Worm (Caenorhabditis elegans) whole organism, late embryonic: ENCODE results near the gene F18E2.15.

Experiments used
- C08G9.2 ChIP-seq: sonication (generic microtip); optimal IDR thresholded peaks from 2 replicates; lab custom pipeline; 2016; ENCODE audit warnings: mild to moderate bottlenecking, missing genetic modification characterization, moderate library complexity, missing compliant biosample characterization
- C38D4.7 ChIP-seq: fragments of 200-800 bp; sonication (Bioruptor generic); optimal IDR thresholded peaks from 2 replicates; lab custom pipeline; 2018; ENCODE audit warnings: mild to moderate bottlenecking, missing genetic modification characterization, moderate library complexity, missing compliant biosample characterization
- F13H6.1 ChIP-seq: sonication (generic microtip); optimal IDR thresholded peaks from 2 replicates; lab custom pipeline; 2016; ENCODE audit warnings: missing genetic modification characterization, missing compliant biosample characterization
- K02D7.2 ChIP-seq: sonication (generic microtip); optimal IDR thresholded peaks from 2 replicates; lab custom pipeline; 2017; ENCODE audit warnings: mild to moderate bottlenecking, missing genetic modification characterization, missing compliant biosample characterization
- K09A11.1 ChIP-seq: sonication (generic microtip); optimal IDR thresholded peaks from 2 replicates; lab custom pipeline; 2017; ENCODE audit warnings: antibody characterized with exemption, mild to moderate bottlenecking, missing genetic modification characterization, missing compliant biosample characterization; ENCODE audit not compliant: insufficient read depth
- T23F11.4 ChIP-seq: fragments of 200-800 bp; sonication (Bioruptor generic); optimal IDR thresholded peaks from 2 replicates; lab custom pipeline; 2018; ENCODE audit warnings: mild to moderate bottlenecking, missing genetic modification characterization, missing compliant biosample characterization
- ama-1 ChIP-seq: fragments of 150-350 bp; optimal IDR thresholded peaks from 2 replicates; lab custom pipeline; 2014
- ceh-19 ChIP-seq: fragments of 200-800 bp; sonication (Bioruptor generic); optimal IDR thresholded peaks from 2 replicates; lab custom pipeline; 2018; ENCODE audit warnings: mild to moderate bottlenecking, missing genetic modification characterization, missing compliant biosample characterization
- ceh-22 ChIP-seq: sonication (generic microtip); optimal IDR thresholded peaks from 2 replicates; lab custom pipeline; 2017; ENCODE audit warnings: missing biosample characterization, missing genetic modification characterization
- ceh-24 ChIP-seq: sonication (generic microtip); optimal IDR thresholded peaks from 2 replicates; lab custom pipeline; 2016; ENCODE audit warnings: mild to moderate bottlenecking, missing genetic modification characterization, missing compliant biosample characterization
- ceh-31 ChIP-seq: sonication (generic microtip); optimal IDR thresholded peaks from 2 replicates; lab custom pipeline; 2016; ENCODE audit warnings: missing genetic modification characterization, missing compliant biosample characterization
- ceh-45 ChIP-seq: fragments of 200-800 bp; sonication (Bioruptor generic); IDR thresholded peaks from 2 replicates; pipeline ENCODE4 v1.3.6; 2022; ENCODE audit warnings: missing genetic modification reagents, missing genetic modification characterization, missing compliant biosample characterization
- ceh-9 ChIP-seq: sonication (generic microtip); optimal IDR thresholded peaks from 2 replicates; lab custom pipeline; 2016; ENCODE audit warnings: mild to moderate bottlenecking, missing genetic modification characterization, inconsistent platforms, missing compliant biosample characterization
- che-1 ChIP-seq: sonication (generic microtip); optimal IDR thresholded peaks from 2 replicates; lab custom pipeline; 2016; ENCODE audit warnings: mild to moderate bottlenecking, missing genetic modification characterization, missing compliant biosample characterization
- dve-1 ChIP-seq: sonication (generic microtip); optimal IDR thresholded peaks from 2 replicates; lab custom pipeline; 2017; ENCODE audit warnings: antibody characterized with exemption, mild to moderate bottlenecking, missing genetic modification characterization, missing compliant biosample characterization
- fax-1 ChIP-seq: sonication (generic microtip); optimal IDR thresholded peaks from 2 replicates; lab custom pipeline; 2016; ENCODE audit warnings: missing genotype, missing genetic modification characterization, missing compliant biosample characterization
- fkh-10 ChIP-seq: fragments of 150-350 bp; optimal IDR thresholded peaks from 2 replicates; lab custom pipeline; 2014; ENCODE audit warnings: missing biosample characterization, missing genetic modification reagents, missing genetic modification characterization
- hlh-13 ChIP-seq: fragments of 200-800 bp; sonication (Bioruptor generic); optimal IDR thresholded peaks from 2 replicates; lab custom pipeline; 2018; ENCODE audit warnings: mild to moderate bottlenecking, missing genetic modification characterization, missing compliant biosample characterization
- hlh-15 ChIP-seq: sonication (generic microtip); optimal IDR thresholded peaks from 2 replicates; lab custom pipeline; 2016; ENCODE audit warnings: missing genetic modification characterization, missing compliant biosample characterization
- hlh-30 ChIP-seq: sonication (generic microtip); optimal IDR thresholded peaks from 2 replicates; lab custom pipeline; 2017; ENCODE audit warnings: antibody characterized with exemption, missing genetic modification characterization, missing compliant biosample characterization; ENCODE audit not compliant: insufficient read depth
- hlh-6 ChIP-seq: sonication (generic microtip); optimal IDR thresholded peaks from 2 replicates; lab custom pipeline; 2016; ENCODE audit warnings: missing genotype, missing genetic modification characterization, missing compliant biosample characterization
- hlh-8 ChIP-seq: sonication (generic microtip); optimal IDR thresholded peaks from 2 replicates; lab custom pipeline; 2016; ENCODE audit warnings: missing genotype, missing genetic modification characterization, missing compliant biosample characterization
- lim-6 ChIP-seq: sonication (generic microtip); optimal IDR thresholded peaks from 2 replicates; lab custom pipeline; 2016; ENCODE audit warnings: missing genetic modification characterization, missing compliant biosample characterization
- lin-11 ChIP-seq: fragments of 200-800 bp; sonication (Bioruptor generic); optimal IDR thresholded peaks from 2 replicates; lab custom pipeline; 2018; ENCODE audit warnings: mild to moderate bottlenecking, missing genetic modification characterization, missing compliant biosample characterization
- nfya-1 ChIP-seq: sonication (generic microtip); optimal IDR thresholded peaks from 2 replicates; lab custom pipeline; 2017; ENCODE audit warnings: missing genetic modification characterization, mild to moderate bottlenecking, missing compliant biosample characterization, antibody characterized with exemption, moderate library complexity
- nhr-11 ChIP-seq: fragments of 150-350 bp; optimal IDR thresholded peaks from 2 replicates; lab custom pipeline; 2014; ENCODE audit warnings: missing biosample characterization, missing genetic modification characterization
- npax-4 ChIP-seq: sonication (generic microtip); optimal IDR thresholded peaks from 2 replicates; lab custom pipeline; 2016; ENCODE audit warnings: missing genetic modification characterization, missing compliant biosample characterization
- odd-2 ChIP-seq: sonication (generic microtip); optimal IDR thresholded peaks from 2 replicates; lab custom pipeline; 2017; ENCODE audit warnings: antibody characterized with exemption, mild to moderate bottlenecking, missing genetic modification characterization, missing compliant biosample characterization
- pat-9 ChIP-seq: fragments of 200-800 bp; sonication (Bioruptor generic); optimal IDR thresholded peaks from 2 replicates; lab custom pipeline; 2018; ENCODE audit warnings: mild to moderate bottlenecking, missing genetic modification characterization, moderate library complexity, missing compliant biosample characterization
- pqm-1 ChIP-seq: sonication (generic microtip); optimal IDR thresholded peaks from 2 replicates; lab custom pipeline; 2016; ENCODE audit warnings: missing genetic modification characterization, missing compliant biosample characterization
- sdc-2 ChIP-seq: sonication (generic microtip); optimal IDR thresholded peaks from 2 replicates; lab custom pipeline; 2016; ENCODE audit warnings: missing genotype, missing genetic modification characterization, missing compliant biosample characterization
- syd-9 ChIP-seq: sonication (generic microtip); optimal IDR thresholded peaks from 2 replicates; lab custom pipeline; 2016; ENCODE audit warnings: mild to moderate bottlenecking, missing genetic modification characterization, moderate library complexity, missing compliant biosample characterization
- ttx-3 ChIP-seq: sonication (generic microtip); optimal IDR thresholded peaks from 2 replicates; lab custom pipeline; 2016; ENCODE audit warnings: missing genetic modification reagents, missing genetic modification characterization, missing compliant biosample characterization
- unc-3 ChIP-seq, 2 experiments: fragments of 200-800 bp in 1 of 2; sonication (Bioruptor generic) in 1 of 2; sonication (generic microtip) in 1 of 2; conservative IDR thresholded peaks in 1 of 2; optimal IDR thresholded peaks in 1 of 2; 2 replicates each; pipeline versions ENCODE4 v1.3.6 to Lab custom; 2016 to 2022; ENCODE audit warnings: missing compliant biosample characterization in 2 of 2, missing genetic modification characterization in 2 of 2, missing genetic modification reagents in 1 of 2
- unc-55 ChIP-seq: sonication (generic microtip); optimal IDR thresholded peaks from 2 replicates; lab custom pipeline; 2017; ENCODE audit warnings: missing biosample characterization, missing genetic modification reagents, missing genetic modification characterization
- unc-86 ChIP-seq: sonication (generic microtip); optimal IDR thresholded peaks from 2 replicates; lab custom pipeline; 2016; ENCODE audit warnings: missing genetic modification characterization, missing compliant biosample characterization

F18E2.15 gene

ce11 chrV:12768946-12769345 lies 8.1 kb upstream of the F18E2.15 start, which contains the start of gene srt-43:
TSS of gene srt-43 (plus strand) at chrV:12769246.
- TF ChIP-seq fax-1 (no peak), C38D4.7 (GFP tag; lab: Kevin White, UChicago) (no peak), ceh-19 (GFP tag; lab: Kevin White, UChicago) (no peak), hlh-13 (GFP tag; lab: Kevin White, UChicago) (no peak), dve-1 (tag; lab: Kevin White, UChicago) (no peak), ceh-9 (no peak), syd-9 (tag; lab: Kevin White, UChicago) (no peak), K02D7.2 (no peak), ceh-45 (GFP tag; lab: Robert Waterston, UW) (no peak), hlh-8 (tag; lab: Kevin White, UChicago) (no peak)

DNA sequence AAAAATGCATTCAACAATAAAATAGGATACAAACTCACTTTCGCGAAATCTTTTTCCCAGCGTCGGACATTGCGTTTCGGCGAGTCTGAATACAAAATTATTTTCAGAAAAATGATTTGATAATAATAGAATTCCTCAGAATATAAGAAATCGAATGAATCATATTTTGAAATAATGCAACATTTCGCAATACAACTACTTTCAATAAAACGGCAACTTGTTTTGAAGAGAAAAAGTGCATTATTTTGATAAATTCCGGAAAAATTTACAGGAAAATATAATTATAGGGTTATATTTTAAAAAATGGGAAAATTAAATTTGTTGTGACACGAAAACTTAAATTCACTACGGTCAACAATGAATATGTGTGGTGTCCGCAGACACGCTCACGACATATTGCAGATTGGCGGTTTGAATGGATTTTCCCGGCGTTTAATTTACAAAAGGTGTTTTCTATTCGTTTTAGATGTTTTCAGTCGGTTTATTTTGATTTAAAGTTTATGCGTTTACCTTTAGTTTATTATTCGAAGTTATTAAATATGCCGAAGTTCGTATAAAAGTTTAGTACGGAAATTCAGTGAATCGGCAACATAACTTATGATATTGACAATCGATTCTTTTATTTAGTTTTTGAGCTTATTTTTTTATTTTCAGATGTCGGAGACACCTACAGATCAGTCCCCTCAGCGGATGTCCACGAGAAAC lies 2.6 kb upstream of the F18E2.15 start, which contains the start of the genes abcf-1 and scc-3:
Gene abcf-1 (minus strand): TSS at position 85 of the 705 bp plus-strand sequence.
Gene scc-3 (plus strand): TSS at position 655 of the 705 bp plus-strand sequence.
- TF ChIP-seq K09A11.1 = no peak
- TF ChIP-seq nfya-1 (tag; lab: Kevin White, UChicago) = peak; percentile 11
- TF ChIP-seq, all 69 proteins: peak for 1

DNA sequence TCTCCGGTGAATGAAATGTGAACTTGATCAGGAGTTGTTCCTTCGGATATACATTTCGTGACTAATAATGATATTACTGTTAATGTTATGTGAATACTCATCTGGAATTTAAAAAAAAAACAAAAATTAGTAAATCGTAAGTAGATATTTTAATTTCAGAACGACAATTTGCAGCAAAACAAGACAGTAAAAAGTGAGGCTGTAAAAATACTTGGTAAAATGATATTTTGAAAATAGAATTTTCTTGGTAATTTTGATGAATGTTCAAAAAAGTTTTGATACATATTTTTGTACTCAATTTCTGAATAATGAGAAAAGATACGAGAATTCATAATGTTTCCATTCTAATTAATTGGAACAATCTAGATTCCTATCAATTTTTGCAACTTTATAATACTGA lies 1.2 kb downstream of the F18E2.15 start, which contains the start of gene papl-1:
Gene papl-1 (minus strand): TSS at position 101 of the 400 bp plus-strand sequence.
- TF ChIP-seq syd-9 (tag; lab: Kevin White, UChicago) (no peak), T23F11.4 (GFP tag; lab: Kevin White, UChicago) (no peak), odd-2 (tag; lab: Kevin White, UChicago) (no peak), ceh-22 (tag; lab: Kevin White, UChicago) (no peak), che-1 (tag; lab: Kevin White, UChicago) (no peak), pat-9 (no peak)

ce11 chrV:12754839-12755238 lies 6.0 kb downstream of the F18E2.15 start, which contains the start of gene gpa-13:
TSS of gene gpa-13 (minus strand) at chrV:12754939.
- TF ChIP-seq F13H6.1 (tag; lab: Kevin White, UChicago) = no peak
- TF ChIP-seq ceh-19 (GFP tag; lab: Kevin White, UChicago) = no peak
- no peak for TF ChIP-seq hlh-30 (tag; lab: Kevin White, UChicago)
- TF ChIP-seq ama-1 (lab: Kevin White, UChicago) = no peak
- TF ChIP-seq npax-4 (tag; lab: Kevin White, UChicago) = no peak
- TF ChIP-seq unc-86 (tag; lab: Kevin White, UChicago) = no peak
- TF ChIP-seq ceh-31 = no peak
- no peak for TF ChIP-seq T23F11.4 (GFP tag; lab: Kevin White, UChicago)
- no peak for TF ChIP-seq fax-1
- no peak for TF ChIP-seq C08G9.2 (tag; lab: Kevin White, UChicago)
- TF ChIP-seq hlh-15 (tag; lab: Kevin White, UChicago) = no peak

ce11 chrV:12752407-12752806 lies 8.4 kb downstream of the F18E2.15 start, which contains the start of gene C15C8.8:
TSS of gene C15C8.8 (minus strand) at chrV:12752507.
- TF ChIP-seq ceh-24 (tag; lab: Kevin White, UChicago) (no peak), hlh-6 (tag; lab: Kevin White, UChicago) (no peak), fkh-10 (no peak), C38D4.7 (GFP tag; lab: Kevin White, UChicago) (no peak), ttx-3 (tag; lab: Kevin White, UChicago) (no peak), K09A11.1 (no peak), syd-9 (tag; lab: Kevin White, UChicago) (no peak), lin-11 (tag; lab: Kevin White, UChicago) (no peak), nhr-11 (no peak), unc-3 (GFP tag; conservative IDR thresholded peaks at IDR 0.05; lab: Robert Waterston, UW) (no peak), unc-3 (tag; optimal IDR thresholded peaks at IDR 0.05; lab: Kevin White, UChicago) (no peak), sdc-2 (tag; lab: Kevin White, UChicago) (no peak), ceh-45 (GFP tag; lab: Robert Waterston, UW) (no peak), lim-6 (tag; lab: Kevin White, UChicago) (no peak), che-1 (tag; lab: Kevin White, UChicago) (no peak), pqm-1 (tag; lab: Kevin White, UChicago) (no peak), hlh-8 (tag; lab: Kevin White, UChicago) (no peak), unc-55 (GFP tag; lab: Kevin White, UChicago) (no peak)
